Worm (Caenorhabditis elegans) whole organism, L4 larva: ENCODE measurements around the gene C34D10.5.

Experiments
- F10B5.3 ChIP-seq: sonication (generic microtip); optimal IDR thresholded peaks from 2 replicates; lab custom pipeline; 2016; ENCODE audit warnings: mild to moderate bottlenecking, missing genetic modification characterization, missing compliant biosample characterization
- F44E2.7 ChIP-seq: fragments of 200-800 bp; sonication (Bioruptor generic); IDR thresholded peaks from 2 replicates; pipeline ENCODE4 v2.1.2; 2022; ENCODE audit warnings: missing genetic modification characterization, missing compliant biosample characterization
- R02D3.7 ChIP-seq: fragments of 150-350 bp; sonication (generic microtip); optimal IDR thresholded peaks from 3 replicates; lab custom pipeline; 2014; ENCODE audit warnings: missing biosample characterization, missing genetic modification characterization
- T20F7.1 ChIP-seq: fragments of 200-800 bp; sonication (Bioruptor generic); optimal IDR thresholded peaks from 2 replicates; lab custom pipeline; 2018; ENCODE audit warnings: mild to moderate bottlenecking, missing genetic modification characterization, missing compliant biosample characterization
- Y48G9A.11 ChIP-seq: fragments of 200-800 bp; sonication (Bioruptor generic); IDR thresholded peaks from 2 replicates; pipeline ENCODE4 v1.3.6; 2022; ENCODE audit warnings: missing genetic modification reagents, missing genetic modification characterization, missing compliant biosample characterization
- Y5F2A.4 ChIP-seq: fragments of 200-800 bp; sonication (Bioruptor generic); optimal IDR thresholded peaks from 2 replicates; lab custom pipeline; 2018; ENCODE audit warnings: mild to moderate bottlenecking, missing genetic modification characterization, missing compliant biosample characterization
- Y75B8A.6 ChIP-seq: fragments of 200-800 bp; sonication (Bioruptor generic); IDR thresholded peaks from 2 replicates; pipeline ENCODE4 v1.3.6; 2022; ENCODE audit warnings: missing genetic modification reagents, missing genetic modification characterization, missing compliant biosample characterization
- ZK337.2 ChIP-seq: fragments of 200-800 bp; sonication (Bioruptor generic); IDR thresholded peaks from 2 replicates; pipeline ENCODE4 v1.3.6; 2022; ENCODE audit warnings: missing genetic modification reagents, missing genetic modification characterization, missing compliant biosample characterization
- aha-1 ChIP-seq: fragments of 150-350 bp; peaks from one replicate; lab custom pipeline; 2014; ENCODE audit warnings: missing biosample characterization, missing genetic modification characterization
- ceh-20 ChIP-seq: fragments of 200-800 bp; sonication (Bioruptor generic); IDR thresholded peaks from 2 replicates; pipeline ENCODE4 v1.3.6; 2022; ENCODE audit warnings: missing genetic modification reagents, missing genetic modification characterization, missing compliant biosample characterization
- ceh-32 ChIP-seq: sonication (generic microtip); optimal IDR thresholded peaks from 2 replicates; lab custom pipeline; 2016; ENCODE audit warnings: mild to moderate bottlenecking, missing genetic modification characterization, missing compliant biosample characterization; ENCODE audit not compliant: poor library complexity
- ceh-44 ChIP-seq: fragments of 200-800 bp; sonication (Bioruptor generic); IDR thresholded peaks from 2 replicates; pipeline ENCODE4 v1.3.6; 2022; ENCODE audit warnings: missing genetic modification reagents, missing genetic modification characterization, missing compliant biosample characterization
- ceh-62 ChIP-seq: sonication (generic microtip); optimal IDR thresholded peaks from 2 replicates; lab custom pipeline; 2017; ENCODE audit warnings: missing biosample characterization, missing genetic modification characterization
- daf-16 ChIP-seq, 3 experiments: sonication (generic microtip); optimal IDR thresholded peaks; 2 replicates each; lab custom pipeline; 2016 to 2017; ENCODE audit warnings: missing genetic modification characterization in 3 of 3, missing genetic modification reagents in 3 of 3, mild to moderate bottlenecking in 2 of 3, missing compliant biosample characterization in 2 of 3, missing biosample characterization in 1 of 3, moderate library complexity in 1 of 3
- dmd-6 ChIP-seq: fragments of 200-800 bp; sonication (Bioruptor generic); IDR thresholded peaks from 2 replicates; pipeline ENCODE4 v1.3.6; 2022; ENCODE audit warnings: missing genetic modification reagents, missing genetic modification characterization, missing compliant biosample characterization
- dmd-8 ChIP-seq: fragments of 200-800 bp; sonication (Bioruptor generic); IDR thresholded peaks from 2 replicates; pipeline ENCODE4 v1.3.6; 2022; ENCODE audit warnings: missing genetic modification characterization, missing compliant biosample characterization
- duxl-1 ChIP-seq: sonication (generic microtip); optimal IDR thresholded peaks from 2 replicates; lab custom pipeline; 2016; ENCODE audit warnings: mild to moderate bottlenecking, missing genetic modification characterization, moderate library complexity, missing compliant biosample characterization; ENCODE audit not compliant: poor library complexity
- hlh-11 ChIP-seq: fragments of 200-800 bp; sonication (Bioruptor generic); optimal IDR thresholded peaks from 2 replicates; lab custom pipeline; 2018; ENCODE audit warnings: mild to moderate bottlenecking, missing genetic modification characterization, missing compliant biosample characterization
- hlh-30 ChIP-seq: sonication (generic microtip); optimal IDR thresholded peaks from 2 replicates; lab custom pipeline; 2017; ENCODE audit warnings: antibody characterized with exemption, mild to moderate bottlenecking, missing genetic modification characterization, missing compliant biosample characterization; ENCODE audit not compliant: insufficient read depth
- hmg-1.1 ChIP-seq: fragments of 200-800 bp; sonication (Bioruptor generic); IDR thresholded peaks from 2 replicates; pipeline ENCODE4 v1.3.6; 2022; ENCODE audit warnings: missing genetic modification reagents, missing genetic modification characterization, missing compliant biosample characterization
- jun-1 ChIP-seq: fragments of 150-350 bp; optimal IDR thresholded peaks from 2 replicates; lab custom pipeline; 2014; ENCODE audit warnings: missing biosample characterization, missing genetic modification reagents, missing genetic modification characterization
- lim-7 ChIP-seq: fragments of 200-800 bp; sonication (Bioruptor generic); IDR thresholded peaks from 2 replicates; pipeline ENCODE4 v1.3.6; 2022; ENCODE audit warnings: missing genetic modification characterization, missing compliant biosample characterization
- lin-15B ChIP-seq: fragments of 150-350 bp; sonication (generic microtip); optimal IDR thresholded peaks from 3 replicates; lab custom pipeline; 2014; ENCODE audit warnings: missing biosample characterization, missing genetic modification characterization
- lin-38 ChIP-seq: fragments of 200-800 bp; sonication (Bioruptor generic); IDR thresholded peaks from 2 replicates; pipeline ENCODE4 v1.3.6; 2022; ENCODE audit warnings: missing genetic modification reagents, missing genetic modification characterization, missing compliant biosample characterization
- lin-39 ChIP-seq: fragments of 150-350 bp; optimal IDR thresholded peaks from 2 replicates; lab custom pipeline; 2014; ENCODE audit warnings: missing biosample characterization, missing genetic modification reagents, missing genetic modification characterization
- lsy-2 ChIP-seq, 2 experiments: fragments of 150-350 bp in 1 of 2; sonication (generic microtip) in 1 of 2; optimal IDR thresholded peaks; 2 replicates each; lab custom pipeline; 2014 to 2017; ENCODE audit warnings: missing biosample characterization in 2 of 2, missing genetic modification characterization in 2 of 2
- mdt-29 ChIP-seq: fragments of 200-800 bp; sonication (Bioruptor generic); IDR thresholded peaks from 2 replicates; pipeline ENCODE4 v1.3.6; 2022; ENCODE audit warnings: missing genetic modification reagents, missing genetic modification characterization, missing compliant biosample characterization
- mep-1 ChIP-seq: fragments of 150-350 bp; sonication (generic microtip); optimal IDR thresholded peaks from 3 replicates; lab custom pipeline; 2014; ENCODE audit warnings: missing biosample characterization, missing genetic modification characterization
- mxl-3 ChIP-seq: fragments of 200-800 bp; sonication (Bioruptor generic); optimal IDR thresholded peaks from 2 replicates; lab custom pipeline; 2018; ENCODE audit warnings: mild to moderate bottlenecking, missing genetic modification characterization, missing compliant biosample characterization
- nhr-10 ChIP-seq: fragments of 150-350 bp; optimal IDR thresholded peaks from 2 replicates; lab custom pipeline; 2014; ENCODE audit warnings: missing biosample characterization, missing genetic modification characterization
- nhr-28 ChIP-seq: fragments of 150-350 bp; optimal IDR thresholded peaks from 2 replicates; lab custom pipeline; 2014; ENCODE audit warnings: missing biosample characterization, missing genetic modification characterization
- nhr-41 ChIP-seq: fragments of 200-800 bp; sonication (Bioruptor generic); IDR thresholded peaks from 2 replicates; pipeline ENCODE4 v1.3.6; 2022; ENCODE audit warnings: missing genetic modification reagents, missing genetic modification characterization, missing compliant biosample characterization
- nhr-42 ChIP-seq: fragments of 200-800 bp; sonication (Bioruptor generic); IDR thresholded peaks from 2 replicates; pipeline ENCODE4 v1.3.6; 2022; ENCODE audit warnings: missing genetic modification characterization, missing compliant biosample characterization
- nhr-6 ChIP-seq: fragments of 150-350 bp; optimal IDR thresholded peaks from 2 replicates; lab custom pipeline; 2014; ENCODE audit warnings: missing biosample characterization, missing genetic modification characterization
- nhr-77 ChIP-seq: fragments of 150-350 bp; optimal IDR thresholded peaks from 2 replicates; lab custom pipeline; 2014; ENCODE audit warnings: missing biosample characterization, missing genetic modification characterization
- pha-4 ChIP-seq, 2 experiments: fragments of 150-350 bp in 1 of 2; fragments of 200-800 bp in 1 of 2; sonication (Bioruptor generic) in 1 of 2; IDR thresholded peaks in 1 of 2; optimal IDR thresholded peaks in 1 of 2; 2 replicates each; pipeline versions ENCODE4 v1.3.6 to Lab custom; 2014 to 2022; ENCODE audit warnings: missing genetic modification characterization in 2 of 2, missing genetic modification reagents in 2 of 2, missing biosample characterization in 1 of 2, missing compliant biosample characterization in 1 of 2
- php-3 ChIP-seq: fragments of 200-800 bp; sonication (Bioruptor generic); IDR thresholded peaks from 2 replicates; pipeline ENCODE4 v1.3.6; 2022; ENCODE audit warnings: missing genetic modification reagents, missing genetic modification characterization, missing compliant biosample characterization
- set-16 ChIP-seq: fragments of 200-800 bp; sonication (Bioruptor generic); IDR thresholded peaks from 2 replicates; pipeline ENCODE4 v1.3.6; 2022; ENCODE audit warnings: missing genetic modification reagents, missing genetic modification characterization, missing compliant biosample characterization
- snpc-4 ChIP-seq: fragments of 150-350 bp; optimal IDR thresholded peaks from 2 replicates; lab custom pipeline; 2014; ENCODE audit warnings: missing biosample characterization, missing genetic modification characterization
- spr-3 ChIP-seq: fragments of 200-800 bp; sonication (Bioruptor generic); optimal IDR thresholded peaks from 2 replicates; lab custom pipeline; 2018; ENCODE audit warnings: mild to moderate bottlenecking, missing genetic modification characterization, missing compliant biosample characterization
- unc-62 ChIP-seq, 3 experiments: fragments of 150-350 bp in 1 of 3; sonication (generic microtip); optimal IDR thresholded peaks in 2 of 3; peaks in 1 of 3; 1 replicate in 1 of 3; 2 replicates in 2 of 3; lab custom pipeline; 2014 to 2017; ENCODE audit warnings: missing biosample characterization in 3 of 3, missing genetic modification characterization in 3 of 3, missing genetic modification reagents in 3 of 3, missing genotype in 1 of 3
- zip-2 ChIP-seq: fragments of 150-350 bp; optimal IDR thresholded peaks from 2 replicates; lab custom pipeline; 2014; ENCODE audit warnings: missing biosample characterization, missing genetic modification characterization
- ztf-7 ChIP-seq: fragments of 150-350 bp; optimal IDR thresholded peaks from 2 replicates; lab custom pipeline; 2014; ENCODE audit warnings: missing biosample characterization, missing genetic modification characterization

The C34D10.5 gene

DNA sequence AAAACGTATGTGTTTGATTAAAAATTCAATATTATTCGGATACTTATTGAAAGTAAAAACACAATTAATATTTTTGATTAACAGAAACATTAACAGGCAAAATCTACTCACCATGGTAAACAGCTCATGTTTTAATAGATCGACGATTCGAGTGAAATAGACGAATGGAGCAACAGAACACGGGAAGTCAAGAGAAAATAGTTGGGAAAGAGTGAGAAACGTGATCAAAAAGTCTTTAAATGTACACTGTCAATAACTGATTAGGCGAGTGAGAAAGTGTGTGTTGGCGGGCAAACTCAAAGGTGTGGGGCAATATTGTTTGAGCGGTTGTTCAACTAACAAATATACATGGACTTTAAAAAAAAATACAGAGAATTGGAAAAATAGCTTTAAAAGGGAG, 19.9 kb upstream of the C34D10.5 start, which contains the start of gene sdpn-1 (continued):
- TF ChIP-seq R02D3.7 (no peak), lin-15B (tag; lab: Kevin White, UChicago) (no peak), daf-16 (GFP tag; optimal IDR thresholded peaks at IDR 0.05; lab: Kevin White, UChicago) (no peak), daf-16 (tag; optimal IDR thresholded peaks at IDR 0.05; lab: Kevin White, UChicago) (peak; percentile 98), F44E2.7 (no peak), Y48G9A.11 (GFP tag; lab: Robert Waterston, UW) (no peak), nhr-77 (tag; lab: Kevin White, UChicago) (peak; percentile 18), hlh-30 (peak; percentile 37), lin-38 (GFP tag; lab: Robert Waterston, UW) (no peak), ztf-7 (tag; lab: Kevin White, UChicago) (no peak), ceh-20 (GFP tag; lab: Robert Waterston, UW) (no peak), nhr-42 (GFP tag; lab: Robert Waterston, UW) (no peak), nhr-28 (peak; percentile 29), jun-1 (no peak), Y75B8A.6 (GFP tag; lab: Robert Waterston, UW) (no peak), duxl-1 (no peak), php-3 (GFP tag; lab: Robert Waterston, UW) (no peak), hlh-11 (tag; lab: Kevin White, UChicago) (peak; percentile 33), pha-4 (GFP tag; IDR thresholded peaks at IDR 0.05; lab: Robert Waterston, UW) (no peak), pha-4 (tag; optimal IDR thresholded peaks at IDR 0.05; lab: Kevin White, UChicago) (no peak), zip-2 (no peak), Y5F2A.4 (no peak), lin-39 (no peak)

DNA sequence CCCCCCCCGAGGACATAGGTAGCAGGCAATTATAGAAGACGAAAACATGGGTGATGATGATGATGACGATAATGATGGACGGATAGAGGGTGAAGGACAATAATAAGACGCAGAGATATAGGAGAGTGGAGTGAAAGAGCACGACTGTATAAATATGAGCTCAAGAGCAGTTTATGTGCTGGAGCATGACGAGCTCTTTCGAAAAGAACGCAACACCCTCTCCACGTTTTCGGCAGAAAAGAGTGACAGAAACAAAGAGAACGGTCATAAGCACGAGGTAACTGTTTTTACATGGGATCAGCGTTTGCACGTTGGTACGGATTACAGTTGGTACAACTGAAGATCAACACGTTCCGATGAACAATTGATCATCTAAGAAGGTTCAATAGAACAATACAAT, 18.9 kb upstream of the C34D10.5 start:
- TF ChIP-seq unc-62 (GFP tag; optimal IDR thresholded peaks at IDR 0.05 in 1 of 2; lab: Kevin White, UChicago), result peak in 1 of 2 experiments; percentile 37
- TF ChIP-seq unc-62 (tag; optimal IDR thresholded peaks at IDR 0.05; lab: Kevin White, UChicago), result no peak
- no peak for TF ChIP-seq R02D3.7

DNA sequence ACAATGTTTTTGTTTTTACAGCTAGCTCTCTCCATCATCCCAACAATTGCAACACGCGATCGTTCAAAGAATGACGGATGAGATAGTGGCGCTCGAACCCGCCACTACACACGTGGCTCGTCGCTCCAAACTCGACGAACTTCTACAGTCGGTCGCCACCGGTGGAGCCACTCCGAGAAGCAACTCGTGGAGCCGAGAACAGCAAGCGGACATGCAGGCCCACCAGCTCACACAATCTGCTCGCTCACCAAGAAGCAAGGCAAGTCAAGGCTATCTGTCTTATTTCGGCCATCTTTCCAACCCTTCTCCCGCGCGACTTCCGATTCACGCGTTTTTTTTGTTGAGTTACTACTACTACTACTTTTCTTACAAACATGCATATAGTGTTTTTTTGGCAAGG, 14.2 kb upstream of the C34D10.5 start, which contains the start of the genes F45E1.1 and F45E1.2:
F45E1.1 (plus strand) TSS at position 20 of the 400 bp plus-strand sequence.
F45E1.2 (plus strand) TSS at position 71 of the 400 bp plus-strand sequence.
- TF ChIP-seq aha-1 (tag; lab: Kevin White, UChicago) (peak; percentile 18), ceh-32 (tag; lab: Kevin White, UChicago) (no peak), set-16 (GFP tag; lab: Robert Waterston, UW) (peak; percentile 76; the same call in 1 of the 2 replicates)

DNA sequence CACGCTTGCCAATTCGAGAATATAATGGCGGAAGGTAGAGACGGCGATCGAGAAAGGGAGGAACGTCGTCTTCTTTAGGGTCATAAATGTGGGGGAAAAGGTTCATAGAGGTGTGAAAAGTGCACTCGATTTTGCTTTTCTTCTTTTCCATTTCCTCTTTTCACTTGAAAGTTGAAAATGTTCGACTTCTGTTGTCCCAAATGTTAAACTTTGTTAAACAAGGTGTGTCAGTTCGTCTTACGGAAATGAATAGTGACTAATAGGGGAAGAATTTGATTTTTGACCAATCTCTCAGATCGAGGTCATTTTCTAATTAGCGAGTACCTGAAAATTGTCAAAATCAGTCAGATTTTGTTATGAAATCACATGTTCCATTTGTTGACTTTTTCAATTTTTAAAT, 13.0 kb upstream of the C34D10.5 start:
- TF ChIP-seq dmd-8 (GFP tag; lab: Robert Waterston, UW), result no peak
- no peak for TF ChIP-seq ZK337.2 (GFP tag; lab: Robert Waterston, UW)
- peak; percentile 10 for TF ChIP-seq mxl-3 (GFP tag; lab: Kevin White, UChicago)
- no peak for TF ChIP-seq ceh-44 (GFP tag; lab: Robert Waterston, UW)
- TF ChIP-seq lsy-2 (tag; optimal IDR thresholded peaks at IDR 0.05; lab: Kevin White, UChicago), result no peak
- TF ChIP-seq mep-1 (tag; lab: Kevin White, UChicago), result no peak
- no peak for TF ChIP-seq nhr-10 (tag; lab: Kevin White, UChicago)
- TF ChIP-seq hmg-1.1 (GFP tag; lab: Robert Waterston, UW), result no peak
- no peak for TF ChIP-seq mdt-29 (GFP tag; lab: Robert Waterston, UW)
- no peak for TF ChIP-seq T20F7.1
- TF ChIP-seq ceh-62 (tag; lab: Kevin White, UChicago), result no peak
- TF ChIP-seq aha-1 (tag; lab: Kevin White, UChicago), result peak; percentile 52
- TF ChIP-seq nhr-41 (GFP tag; lab: Robert Waterston, UW), result no peak
- TF ChIP-seq nhr-28, result no peak
- no peak for TF ChIP-seq snpc-4 (tag; lab: Kevin White, UChicago)
- no peak for TF ChIP-seq dmd-6 (GFP tag; lab: Robert Waterston, UW)
- no peak for TF ChIP-seq nhr-6 (tag; lab: Kevin White, UChicago)
- TF ChIP-seq spr-3 (GFP tag; lab: Kevin White, UChicago), result no peak
- TF ChIP-seq lim-7 (GFP tag; lab: Robert Waterston, UW), result no peak
- no peak for TF ChIP-seq daf-16 (GFP tag; optimal IDR thresholded peaks at IDR 0.05; lab: Kevin White, UChicago)
- no peak for TF ChIP-seq daf-16 (tag; optimal IDR thresholded peaks at IDR 0.05; lab: Kevin White, UChicago)
- no peak for TF ChIP-seq duxl-1
- peak in 1 of 2 experiments; percentile 18 for TF ChIP-seq unc-62 (GFP tag; optimal IDR thresholded peaks at IDR 0.05 in 1 of 2; lab: Kevin White, UChicago)
- TF ChIP-seq unc-62 (tag; optimal IDR thresholded peaks at IDR 0.05; lab: Kevin White, UChicago), result no peak
- TF ChIP-seq F10B5.3 (tag; lab: Kevin White, UChicago), result no peak
- TF ChIP-seq, all 104 proteins: peak for 3
